Worm (Caenorhabditis elegans) whole organism, young adult: ENCODE data around the gene F59E12.1.

ENCODE experiments used
- B0019.2 ChIP-seq: fragments of 200-800 bp; sonication (Bioruptor generic); conservative IDR thresholded peaks from 2 replicates; pipeline ENCODE4 v1.3.6; 2022; ENCODE audit warnings: missing genetic modification reagents, missing genetic modification characterization, missing compliant biosample characterization
- B0035.1 ChIP-seq: sonication (generic microtip); optimal IDR thresholded peaks from 2 replicates; lab custom pipeline; 2016; ENCODE audit warnings: missing genetic modification characterization, mild to moderate bottlenecking, missing compliant biosample characterization, missing genotype, missing genetic modification reagents
- B0261.1 ChIP-seq: sonication (generic microtip); optimal IDR thresholded peaks from 2 replicates; lab custom pipeline; 2016; ENCODE audit warnings: mild to moderate bottlenecking, missing genetic modification characterization, moderate library complexity, missing compliant biosample characterization
- F10E7.11 ChIP-seq: sonication (generic microtip); optimal IDR thresholded peaks from 2 replicates; lab custom pipeline; 2017; ENCODE audit warnings: mild to moderate bottlenecking, missing genetic modification characterization, moderate library complexity, missing compliant biosample characterization
- F49E8.2 ChIP-seq: sonication (generic microtip); optimal IDR thresholded peaks from 3 replicates; lab custom pipeline; 2017; ENCODE audit warnings: missing genetic modification characterization, mild to moderate bottlenecking, missing compliant biosample characterization, antibody characterized with exemption, moderate library complexity; ENCODE audit not compliant: insufficient read depth
- F52B5.7 ChIP-seq: sonication (generic microtip); optimal IDR thresholded peaks from 2 replicates; lab custom pipeline; 2016; ENCODE audit warnings: mild to moderate bottlenecking, missing genetic modification characterization, missing compliant biosample characterization
- K12H6.12 ChIP-seq: fragments of 200-800 bp; sonication (Bioruptor generic); optimal IDR thresholded peaks from 2 replicates; lab custom pipeline; 2018; ENCODE audit warnings: mild to moderate bottlenecking, missing genetic modification characterization, missing compliant biosample characterization
- Y79H2A.3 ChIP-seq: fragments of 200-800 bp; sonication (Bioruptor generic); conservative IDR thresholded peaks from 2 replicates; pipeline ENCODE4 v1.3.6; 2022; ENCODE audit warnings: missing genetic modification reagents, missing genetic modification characterization, missing compliant biosample characterization
- Y95B8A.8 ChIP-seq: fragments of 200-800 bp; sonication (Bioruptor generic); IDR thresholded peaks from 2 replicates; pipeline ENCODE4 v1.3.6; 2022; ENCODE audit warnings: missing genetic modification reagents, missing genetic modification characterization, missing compliant biosample characterization
- ama-1 ChIP-seq, 3 experiments: fragments of 150-350 bp in 1 of 3; sonication (generic microtip) in 2 of 3; optimal IDR thresholded peaks; 2 replicates each; lab custom pipeline; 2014 to 2018; ENCODE audit warnings: missing biosample characterization in 2 of 3, missing genetic modification characterization in 2 of 3, missing genetic modification reagents in 2 of 3
- aptf-2 ChIP-seq: fragments of 200-800 bp; sonication (Bioruptor generic); conservative IDR thresholded peaks from 2 replicates; pipeline ENCODE4 v1.3.6; 2022; ENCODE audit warnings: missing genetic modification reagents, missing genetic modification characterization, missing compliant biosample characterization
- aptf-3 ChIP-seq: fragments of 200-800 bp; sonication (Bioruptor generic); IDR thresholded peaks from 2 replicates; pipeline ENCODE4 v1.3.6; 2022; ENCODE audit warnings: missing genetic modification characterization, missing compliant biosample characterization
- ceh-58 ChIP-seq: fragments of 200-800 bp; sonication (Bioruptor generic); IDR thresholded peaks from 2 replicates; pipeline ENCODE4 v1.3.6; 2022; ENCODE audit warnings: missing genetic modification characterization, missing compliant biosample characterization
- efl-1 ChIP-seq: fragments of 150-350 bp; optimal IDR thresholded peaks from 2 replicates; lab custom pipeline; 2014; ENCODE audit warnings: missing biosample characterization, missing genetic modification reagents, missing genetic modification characterization
- ekl-4 ChIP-seq: fragments of 200-800 bp; sonication (Bioruptor generic); IDR thresholded peaks from 2 replicates; pipeline ENCODE4 v1.3.6; 2022; ENCODE audit warnings: missing genetic modification reagents, missing genetic modification characterization, missing compliant biosample characterization
- him-1 ChIP-seq: sonication (generic microtip); optimal IDR thresholded peaks from 2 replicates; lab custom pipeline; 2016; ENCODE audit warnings: missing genotype, missing genetic modification reagents, missing genetic modification characterization, missing compliant biosample characterization
- lin-35 ChIP-seq, 3 experiments: fragments of 150-350 bp in 2 of 3; sonication (generic microtip) in 1 of 3; optimal IDR thresholded peaks; 2 replicates each; lab custom pipeline; 2014 to 2018; ENCODE audit warnings: missing biosample characterization in 3 of 3, missing genetic modification characterization in 3 of 3, missing genetic modification reagents in 3 of 3
- lir-1 ChIP-seq: fragments of 200-800 bp; sonication (Bioruptor generic); conservative IDR thresholded peaks from 2 replicates; pipeline ENCODE4 v1.3.6; 2022; ENCODE audit warnings: missing genetic modification reagents, missing genetic modification characterization, missing compliant biosample characterization
- madf-10 ChIP-seq: sonication (generic microtip); optimal IDR thresholded peaks from 2 replicates; lab custom pipeline; 2016; ENCODE audit warnings: mild to moderate bottlenecking, missing genetic modification characterization, missing compliant biosample characterization
- mel-28 ChIP-seq: sonication (generic microtip); optimal IDR thresholded peaks from 2 replicates; lab custom pipeline; 2016; ENCODE audit warnings: borderline replicate concordance, mild to moderate bottlenecking, missing genetic modification characterization, missing compliant biosample characterization
- mxl-1 ChIP-seq: sonication (generic microtip); optimal IDR thresholded peaks from 2 replicates; lab custom pipeline; 2016; ENCODE audit warnings: missing genetic modification characterization, missing compliant biosample characterization
- nfya-2 ChIP-seq: fragments of 200-800 bp; sonication (Bioruptor generic); IDR thresholded peaks from 2 replicates; pipeline ENCODE4 v1.3.6; 2022; ENCODE audit warnings: missing genetic modification reagents, missing genetic modification characterization, missing compliant biosample characterization
- nfyb-1 ChIP-seq: fragments of 200-800 bp; sonication (Bioruptor generic); IDR thresholded peaks from 2 replicates; pipeline ENCODE4 v1.3.6; 2022; ENCODE audit warnings: missing genetic modification reagents, missing genetic modification characterization, missing compliant biosample characterization
- nhr-80 ChIP-seq: sonication (generic microtip); optimal IDR thresholded peaks from 2 replicates; lab custom pipeline; 2016; ENCODE audit warnings: missing genetic modification characterization, missing compliant biosample characterization
- rcor-1 ChIP-seq: fragments of 200-800 bp; sonication (Bioruptor generic); IDR thresholded peaks from 2 replicates; pipeline ENCODE4 v1.3.6; 2022; ENCODE audit warnings: missing genetic modification reagents, missing genetic modification characterization, missing compliant biosample characterization
- rpc-1 ChIP-seq, 2 experiments: fragments of 150-350 bp in 1 of 2; sonication (generic microtip) in 1 of 2; optimal IDR thresholded peaks; 2 replicates each; lab custom pipeline; 2014 to 2018; ENCODE audit warnings: missing biosample characterization in 1 of 2, missing genetic modification characterization in 1 of 2, missing genetic modification reagents in 1 of 2, missing genotype in 1 of 2
- sdz-38 ChIP-seq: sonication (generic microtip); optimal IDR thresholded peaks from 2 replicates; lab custom pipeline; 2016; ENCODE audit warnings: missing genotype, missing genetic modification characterization, missing compliant biosample characterization
- snpc-4 ChIP-seq, 5 experiments: fragments of 150-350 bp in 1 of 5; sonication (generic microtip) in 4 of 5; optimal IDR thresholded peaks; 2 replicates each; lab custom pipeline; 2014 to 2018; ENCODE audit warnings: missing genetic modification characterization in 5 of 5, missing biosample characterization in 3 of 5, antibody characterized with exemption in 2 of 5, mild to moderate bottlenecking in 2 of 5, missing compliant biosample characterization in 2 of 5, missing genotype in 2 of 5, moderate library complexity in 2 of 5, missing genetic modification reagents in 1 of 5
- somi-1 ChIP-seq: fragments of 200-800 bp; sonication (Bioruptor generic); optimal IDR thresholded peaks from 2 replicates; lab custom pipeline; 2018; ENCODE audit warnings: mild to moderate bottlenecking, missing genetic modification characterization, missing compliant biosample characterization
- sptf-2 ChIP-seq: fragments of 200-800 bp; sonication (Bioruptor generic); optimal IDR thresholded peaks from 2 replicates; lab custom pipeline; 2018; ENCODE audit warnings: mild to moderate bottlenecking, missing genetic modification characterization, missing compliant biosample characterization
- unc-62 ChIP-seq: fragments of 150-350 bp; optimal IDR thresholded peaks from 2 replicates; lab custom pipeline; 2014; ENCODE audit warnings: missing biosample characterization, missing genetic modification reagents, missing genetic modification characterization
- ztf-18 ChIP-seq: sonication (generic microtip); optimal IDR thresholded peaks from 2 replicates; lab custom pipeline; 2016; ENCODE audit warnings: missing genotype, mild to moderate bottlenecking, missing genetic modification characterization, missing compliant biosample characterization
- ztf-25 ChIP-seq: fragments of 200-800 bp; sonication (Bioruptor generic); IDR thresholded peaks from 2 replicates; pipeline ENCODE4 v1.3.6; 2022; ENCODE audit warnings: missing genetic modification reagents, missing genetic modification characterization, missing compliant biosample characterization
- ztf-26 ChIP-seq: sonication (generic microtip); optimal IDR thresholded peaks from 2 replicates; lab custom pipeline; 2017; ENCODE audit warnings: missing genetic modification characterization, missing compliant biosample characterization
- ztf-3 ChIP-seq: fragments of 200-800 bp; sonication (Bioruptor generic); optimal IDR thresholded peaks from 2 replicates; lab custom pipeline; 2018; ENCODE audit warnings: mild to moderate bottlenecking, missing genetic modification characterization, missing compliant biosample characterization
- ztf-6 ChIP-seq: fragments of 200-800 bp; sonication (Bioruptor generic); IDR thresholded peaks from 2 replicates; pipeline ENCODE4 v1.3.6; 2022; ENCODE audit warnings: missing genetic modification reagents, missing genetic modification characterization, missing compliant biosample characterization

Gene F59E12.1

ce11 chrII:5663180-5663791, 9.0 kb downstream of the F59E12.1 start:
- TF ChIP-seq snpc-4 (GFP tag; optimal IDR thresholded peaks at IDR 0.05; lab: Kevin White, UChicago), result no peak
- no peak for TF ChIP-seq snpc-4 (tag; optimal IDR thresholded peaks at IDR 0.05; lab: Kevin White, UChicago)
- TF ChIP-seq K12H6.12, result no peak
- no peak for TF ChIP-seq B0261.1
- TF ChIP-seq Y95B8A.8 (GFP tag; lab: Robert Waterston, UW), result no peak
- TF ChIP-seq ztf-26 (tag; lab: Kevin White, UChicago), result no peak
- TF ChIP-seq F10E7.11 (tag; lab: Kevin White, UChicago), result no peak
- no peak for TF ChIP-seq nfyb-1 (GFP tag; lab: Robert Waterston, UW)
- TF ChIP-seq nfya-2, result no peak
- no peak for TF ChIP-seq lir-1 (GFP tag; lab: Robert Waterston, UW)
- TF ChIP-seq rpc-1 (optimal IDR thresholded peaks at IDR 0.05; lab: Kevin White, UChicago), result no peak
- TF ChIP-seq rpc-1 (tag; optimal IDR thresholded peaks at IDR 0.05; lab: Kevin White, UChicago), result no peak
- TF ChIP-seq ekl-4 (GFP tag; lab: Robert Waterston, UW), result no peak
- TF ChIP-seq B0019.2 (GFP tag; lab: Robert Waterston, UW), result no peak
- no peak for TF ChIP-seq ceh-58 (GFP tag; lab: Robert Waterston, UW)
- no peak for TF ChIP-seq B0035.1 (tag; lab: Kevin White, UChicago)
- TF ChIP-seq F52B5.7, result no peak
- no peak for TF ChIP-seq rcor-1 (GFP tag; lab: Robert Waterston, UW)
- TF ChIP-seq ztf-25, result no peak

ce11 chrII:5665029-5665428, 10.7 kb downstream of the F59E12.1 start, which contains the start of gene C25H3.15:
Gene C25H3.15 (plus strand): TSS chrII:5665329.
- TF ChIP-seq ztf-6 (GFP tag; lab: Robert Waterston, UW) (no peak), mel-28 (tag; lab: Kevin White, UChicago) (no peak), nfya-2 (no peak), sdz-38 (tag; lab: Kevin White, UChicago) (no peak), lin-35 (GFP tag; optimal IDR thresholded peaks at IDR 0.05; lab: Kevin White, UChicago) (no peak), mxl-1 (no peak), aptf-3 (GFP tag; lab: Robert Waterston, UW) (no peak), nhr-80 (no peak), F49E8.2 (tag; lab: Kevin White, UChicago) (no peak), efl-1 (no peak), madf-10 (tag; lab: Kevin White, UChicago) (no peak), aptf-2 (GFP tag; lab: Robert Waterston, UW) (no peak), ztf-18 (tag; lab: Kevin White, UChicago) (no peak), Y79H2A.3 (no peak), unc-62 (GFP tag; lab: Kevin White, UChicago) (no peak), ztf-3 (GFP tag; lab: Kevin White, UChicago) (no peak), ama-1 (optimal IDR thresholded peaks at IDR 0.05; lab: Kevin White, UChicago) (no peak), ama-1 (GFP tag; optimal IDR thresholded peaks at IDR 0.05; lab: Kevin White, UChicago) (no peak), somi-1 (GFP tag; lab: Kevin White, UChicago) (no peak), sptf-2 (no peak)

ce11 chrII:5665991-5666390, 11.7 kb downstream of the F59E12.1 start, which contains the start of gene C25H3.16:
Gene C25H3.16 (plus strand): TSS chrII:5666291.
- TF ChIP-seq lin-35 (GFP tag; optimal IDR thresholded peaks at IDR 0.05; lab: Kevin White, UChicago) (no peak), him-1 (tag; lab: Kevin White, UChicago) (peak; percentile 74)
